Worm (Caenorhabditis elegans) whole organism, L2 larva: ENCODE results near the gene T10G3.8.

Source experiments
- C34F6.9 ChIP-seq: fragments of 150-350 bp; optimal IDR thresholded peaks from 2 replicates; lab custom pipeline; 2014; ENCODE audit warnings: missing biosample characterization, missing genetic modification characterization
- F13H6.1 ChIP-seq: sonication (generic microtip); optimal IDR thresholded peaks from 2 replicates; lab custom pipeline; 2016; ENCODE audit warnings: missing genetic modification characterization, missing compliant biosample characterization
- R02D3.7 ChIP-seq: fragments of 150-350 bp; optimal IDR thresholded peaks from 2 replicates; lab custom pipeline; 2014; ENCODE audit warnings: missing biosample characterization, missing genetic modification characterization
- ZK546.5 ChIP-seq: sonication (generic microtip); optimal IDR thresholded peaks from 2 replicates; lab custom pipeline; 2017; ENCODE audit warnings: missing biosample characterization, missing genetic modification characterization
- alr-1 ChIP-seq: fragments of 150-350 bp; optimal IDR thresholded peaks from 2 replicates; lab custom pipeline; 2014; ENCODE audit warnings: missing biosample characterization, missing genetic modification characterization
- aly-2 ChIP-seq: fragments of 150-350 bp; optimal IDR thresholded peaks from 2 replicates; lab custom pipeline; 2014; ENCODE audit warnings: missing biosample characterization, missing genetic modification characterization
- ama-1 ChIP-seq: fragments of 150-350 bp; optimal IDR thresholded peaks from 2 replicates; lab custom pipeline; 2018; ENCODE audit warnings: inconsistent platforms
- blmp-1 ChIP-seq: sonication (generic microtip); optimal IDR thresholded peaks from 2 replicates; lab custom pipeline; 2017; ENCODE audit warnings: missing genetic modification characterization, mild to moderate bottlenecking, missing compliant biosample characterization, antibody characterized with exemption, moderate library complexity; ENCODE audit not compliant: insufficient read depth
- ceh-16 ChIP-seq: fragments of 150-350 bp; optimal IDR thresholded peaks from 2 replicates; lab custom pipeline; 2014; ENCODE audit warnings: missing biosample characterization, missing genetic modification characterization
- ceh-82 ChIP-seq: fragments of 150-350 bp; optimal IDR thresholded peaks from 2 replicates; lab custom pipeline; 2014; ENCODE audit warnings: missing biosample characterization, missing genetic modification characterization
- crh-2 ChIP-seq: sonication (generic microtip); optimal IDR thresholded peaks from 2 replicates; lab custom pipeline; 2017; ENCODE audit warnings: missing biosample characterization, missing genetic modification characterization
- dmd-4 ChIP-seq: sonication (generic microtip); optimal IDR thresholded peaks from 2 replicates; lab custom pipeline; 2017; ENCODE audit warnings: missing biosample characterization, missing genetic modification characterization
- egl-27 ChIP-seq: sonication (generic microtip); optimal IDR thresholded peaks from 3 replicates; lab custom pipeline; 2017; ENCODE audit warnings: missing biosample characterization, missing genetic modification reagents, missing genetic modification characterization
- elt-1 ChIP-seq: fragments of 150-350 bp; optimal IDR thresholded peaks from 2 replicates; lab custom pipeline; 2014; ENCODE audit warnings: missing biosample characterization, missing genetic modification characterization
- elt-3 ChIP-seq: sonication (generic microtip); optimal IDR thresholded peaks from 2 replicates; lab custom pipeline; 2017; ENCODE audit warnings: missing biosample characterization, missing genetic modification characterization
- fos-1 ChIP-seq: fragments of 150-350 bp; optimal IDR thresholded peaks from 2 replicates; lab custom pipeline; 2014; ENCODE audit warnings: missing biosample characterization, missing genetic modification characterization
- gmeb-1 ChIP-seq: fragments of 150-350 bp; optimal IDR thresholded peaks from 2 replicates; lab custom pipeline; 2014; ENCODE audit warnings: missing biosample characterization, missing genetic modification characterization
- lin-11 ChIP-seq: fragments of 150-350 bp; sonication (generic microtip); optimal IDR thresholded peaks from 2 replicates; lab custom pipeline; 2014; ENCODE audit warnings: missing biosample characterization, missing genetic modification characterization, inconsistent platforms, mixed read lengths
- lin-13 ChIP-seq: fragments of 150-350 bp; optimal IDR thresholded peaks from 2 replicates; lab custom pipeline; 2014; ENCODE audit warnings: missing biosample characterization, missing genetic modification reagents, missing genetic modification characterization
- lin-39 ChIP-seq: fragments of 150-350 bp; optimal IDR thresholded peaks from 2 replicates; lab custom pipeline; 2014; ENCODE audit warnings: missing biosample characterization, missing genetic modification reagents, missing genetic modification characterization
- lsy-2 ChIP-seq, 2 experiments: fragments of 150-350 bp in 1 of 2; sonication (generic microtip) in 1 of 2; optimal IDR thresholded peaks; 2 replicates each; lab custom pipeline; 2014 to 2017; ENCODE audit warnings: missing biosample characterization in 2 of 2, missing genetic modification characterization in 2 of 2
- mab-5 ChIP-seq: fragments of 150-350 bp; optimal IDR thresholded peaks from 2 replicates; lab custom pipeline; 2014; ENCODE audit warnings: missing biosample characterization, missing genetic modification characterization
- mbf-1 ChIP-seq: sonication (generic microtip); optimal IDR thresholded peaks from 2 replicates; lab custom pipeline; 2017; ENCODE audit warnings: missing biosample characterization, missing genetic modification characterization
- mdl-1 ChIP-seq, 2 experiments: fragments of 150-350 bp in 1 of 2; sonication (generic microtip) in 1 of 2; optimal IDR thresholded peaks; 2 replicates each; lab custom pipeline; 2017; ENCODE audit warnings: missing biosample characterization in 2 of 2, missing genetic modification characterization in 2 of 2
- nhr-11 ChIP-seq: fragments of 150-350 bp; optimal IDR thresholded peaks from 2 replicates; lab custom pipeline; 2014; ENCODE audit warnings: missing biosample characterization, missing genetic modification characterization
- nhr-12 ChIP-seq: fragments of 150-350 bp; optimal IDR thresholded peaks from 2 replicates; lab custom pipeline; 2014; ENCODE audit warnings: missing biosample characterization, missing genetic modification characterization
- nhr-129 ChIP-seq: fragments of 150-350 bp; optimal IDR thresholded peaks from 2 replicates; lab custom pipeline; 2014; ENCODE audit warnings: missing biosample characterization, missing genetic modification characterization
- nhr-21 ChIP-seq: fragments of 150-350 bp; optimal IDR thresholded peaks from 2 replicates; lab custom pipeline; 2014; ENCODE audit warnings: missing biosample characterization, missing genetic modification characterization
- nhr-237 ChIP-seq: fragments of 150-350 bp; optimal IDR thresholded peaks from 2 replicates; lab custom pipeline; 2014; ENCODE audit warnings: missing biosample characterization, missing genetic modification characterization
- nhr-25 ChIP-seq: fragments of 150-350 bp; sonication (generic microtip); optimal IDR thresholded peaks from 3 replicates; lab custom pipeline; 2014; ENCODE audit warnings: missing biosample characterization, missing genetic modification characterization
- nhr-6 ChIP-seq: fragments of 150-350 bp; optimal IDR thresholded peaks from 2 replicates; lab custom pipeline; 2014; ENCODE audit warnings: missing biosample characterization, missing genetic modification characterization
- nhr-77 ChIP-seq: fragments of 150-350 bp; optimal IDR thresholded peaks from 2 replicates; lab custom pipeline; 2014; ENCODE audit warnings: missing biosample characterization, missing genetic modification characterization
- peb-1 ChIP-seq: fragments of 150-350 bp; optimal IDR thresholded peaks from 2 replicates; lab custom pipeline; 2014; ENCODE audit warnings: missing biosample characterization, missing genetic modification characterization
- sem-4 ChIP-seq: fragments of 150-350 bp; optimal IDR thresholded peaks from 2 replicates; lab custom pipeline; 2014; ENCODE audit warnings: missing biosample characterization, missing genetic modification reagents, missing genetic modification characterization
- skn-1 ChIP-seq: sonication (generic microtip); optimal IDR thresholded peaks from 2 replicates; lab custom pipeline; 2017; ENCODE audit warnings: missing biosample characterization, missing genetic modification characterization
- sma-3 ChIP-seq: sonication (generic microtip); optimal IDR thresholded peaks from 2 replicates; lab custom pipeline; 2016; ENCODE audit warnings: missing genetic modification reagents, missing genetic modification characterization, missing compliant biosample characterization
- sma-9 ChIP-seq, 2 experiments: fragments of 150-350 bp in 1 of 2; sonication (generic microtip) in 1 of 2; optimal IDR thresholded peaks; 2 replicates each; lab custom pipeline; 2014 to 2016; ENCODE audit warnings: missing genetic modification characterization in 2 of 2, mild to moderate bottlenecking in 1 of 2, missing biosample characterization in 1 of 2, missing compliant biosample characterization in 1 of 2, missing genetic modification reagents in 1 of 2, moderate library complexity in 1 of 2
- snpc-4 ChIP-seq: fragments of 150-350 bp; optimal IDR thresholded peaks from 2 replicates; lab custom pipeline; 2014; ENCODE audit warnings: missing biosample characterization, missing genetic modification characterization
- unc-39 ChIP-seq: fragments of 150-350 bp; optimal IDR thresholded peaks from 2 replicates; lab custom pipeline; 2014; ENCODE audit warnings: missing biosample characterization, missing genetic modification characterization
- unc-55 ChIP-seq: fragments of 150-350 bp; sonication (generic microtip); optimal IDR thresholded peaks from 3 replicates; lab custom pipeline; 2014; ENCODE audit warnings: missing biosample characterization, missing genetic modification reagents, missing genetic modification characterization
- unc-62 ChIP-seq: fragments of 150-350 bp; optimal IDR thresholded peaks from 2 replicates; lab custom pipeline; 2014; ENCODE audit warnings: missing biosample characterization, missing genetic modification reagents, missing genetic modification characterization
- zag-1 ChIP-seq: fragments of 150-350 bp; optimal IDR thresholded peaks from 2 replicates; lab custom pipeline; 2014; ENCODE audit warnings: missing biosample characterization, missing genetic modification characterization
- ztf-1 ChIP-seq: fragments of 200-800 bp; sonication (Bioruptor generic); conservative IDR thresholded peaks from 2 replicates; pipeline ENCODE4 v1.3.6; 2022; ENCODE audit warnings: missing genetic modification characterization, missing compliant biosample characterization
- ztf-11 ChIP-seq: sonication (generic microtip); optimal IDR thresholded peaks from 2 replicates; lab custom pipeline; 2017; ENCODE audit warnings: missing biosample characterization, missing genetic modification characterization
- ztf-4 ChIP-seq: fragments of 150-350 bp; optimal IDR thresholded peaks from 2 replicates; lab custom pipeline; 2014; ENCODE audit warnings: missing biosample characterization, missing genetic modification characterization

The T10G3.8 gene

DNA sequence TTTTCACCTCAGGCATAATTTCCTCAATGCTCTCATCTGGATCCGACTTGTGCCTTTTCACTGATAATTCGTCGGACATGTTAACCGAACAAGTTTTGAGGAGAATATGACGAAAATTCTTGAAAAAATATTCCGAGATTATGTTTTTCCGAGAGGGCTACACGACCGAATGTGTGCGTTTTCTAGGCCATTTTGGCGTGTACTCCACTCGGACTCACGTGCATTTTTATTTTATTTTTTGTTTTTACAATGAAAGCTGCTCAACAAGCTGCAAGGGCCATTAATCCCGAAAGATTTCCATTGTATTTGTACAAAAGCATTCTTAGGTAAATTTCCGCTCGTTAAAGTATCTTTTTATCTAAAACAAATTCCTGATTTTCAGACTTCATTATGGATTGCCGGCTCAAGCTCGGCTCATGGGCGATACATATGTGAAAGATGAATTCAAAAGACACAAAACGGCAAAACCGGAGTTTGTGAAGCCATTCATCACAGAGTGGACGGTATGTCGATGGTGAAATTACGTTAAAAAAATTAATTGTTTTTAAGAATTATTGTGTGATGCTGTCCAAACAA lies 8.0 kb downstream of the T10G3.8 start, which contains the start of the genes F25H9.6 and F25H9.7 (continued):
- TF ChIP-seq F13H6.1 (tag; lab: Kevin White, UChicago) (peak; percentile 86), mbf-1 (no peak), lsy-2 (tag; optimal IDR thresholded peaks at IDR 0.05; lab: Kevin White, UChicago) (peak; percentile 72 to 89), peb-1 (tag; lab: Kevin White, UChicago) (no peak), gmeb-1 (peak; percentile 79), nhr-11 (tag; lab: Kevin White, UChicago) (no peak), snpc-4 (tag; lab: Kevin White, UChicago) (peak; percentile 53), aly-2 (tag; lab: Kevin White, UChicago) (no peak), nhr-12 (no peak), crh-2 (tag; lab: Kevin White, UChicago) (peak; percentile 84), ama-1 (lab: Kevin White, UChicago) (peak; percentile 9), R02D3.7 (tag; lab: Kevin White, UChicago) (no peak), C34F6.9 (tag; lab: Kevin White, UChicago) (peak; percentile 92), ceh-16 (tag; lab: Kevin White, UChicago) (no peak), elt-3 (tag; lab: Kevin White, UChicago) (no peak), elt-1 (no peak), sma-9 (GFP tag; optimal IDR thresholded peaks at IDR 0.05; lab: Kevin White, UChicago) (peak; percentile 94), sma-9 (tag; optimal IDR thresholded peaks at IDR 0.05; lab: Kevin White, UChicago) (no peak)

DNA sequence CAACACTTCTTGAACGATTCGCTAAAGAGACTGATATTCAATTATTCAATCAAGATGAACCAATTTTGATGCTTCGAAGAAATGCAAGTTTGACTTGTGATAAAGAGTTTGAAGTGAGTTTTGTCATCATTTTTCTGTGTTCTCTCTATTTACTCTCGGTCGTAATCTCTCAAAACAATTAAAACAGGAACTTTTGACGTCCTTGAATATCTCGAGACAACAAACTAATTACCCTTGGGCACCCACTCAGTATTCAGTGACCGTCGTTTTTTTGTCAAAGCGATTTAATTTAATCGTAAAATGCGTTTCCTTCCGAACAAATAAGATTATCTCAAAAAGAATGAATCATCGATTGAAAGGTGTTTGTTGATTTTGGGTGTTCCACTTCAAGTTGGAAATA lies 12.1 kb downstream of the T10G3.8 start:
- no peak for TF ChIP-seq C34F6.9 (tag; lab: Kevin White, UChicago)
- TF ChIP-seq F13H6.1 (tag; lab: Kevin White, UChicago) = no peak
- TF ChIP-seq skn-1 = peak; percentile 69
- TF ChIP-seq egl-27 (tag; lab: Kevin White, UChicago) = no peak
- TF ChIP-seq zag-1 = no peak
- no peak for TF ChIP-seq lsy-2 (tag; optimal IDR thresholded peaks at IDR 0.05; lab: Kevin White, UChicago)
- TF ChIP-seq nhr-77 (tag; lab: Kevin White, UChicago) = no peak
- no peak for TF ChIP-seq unc-55 (GFP tag; lab: Kevin White, UChicago)
- peak; percentile 34 for TF ChIP-seq ama-1 (lab: Kevin White, UChicago)
- TF ChIP-seq elt-3 (tag; lab: Kevin White, UChicago) = no peak
- TF ChIP-seq ztf-4 (tag; lab: Kevin White, UChicago) = peak; percentile 1
- TF ChIP-seq nhr-129 = no peak
- no peak for TF ChIP-seq ZK546.5 (tag; lab: Kevin White, UChicago)
- no peak for TF ChIP-seq alr-1 (tag; lab: Kevin White, UChicago)
- no peak for TF ChIP-seq fos-1 (tag; lab: Kevin White, UChicago)
- TF ChIP-seq dmd-4 (tag; lab: Kevin White, UChicago) = no peak
- TF ChIP-seq ceh-82 (tag; lab: Kevin White, UChicago) = no peak
- TF ChIP-seq gmeb-1 = no peak
- peak; percentile 24 for TF ChIP-seq sma-3 (GFP tag; lab: Kevin White, UChicago)
- TF ChIP-seq mbf-1 = no peak
- no peak for TF ChIP-seq snpc-4 (tag; lab: Kevin White, UChicago)
- TF ChIP-seq lin-13 = no peak
- TF ChIP-seq lin-11 (tag; lab: Kevin White, UChicago) = no peak
- TF ChIP-seq ztf-1 (GFP tag; lab: Robert Waterston, UW) = no peak
- TF ChIP-seq unc-62 (GFP tag; lab: Kevin White, UChicago) = no peak
- TF ChIP-seq R02D3.7 (tag; lab: Kevin White, UChicago) = no peak
- no peak for TF ChIP-seq lin-39 (tag; lab: Kevin White, UChicago)
- TF ChIP-seq aly-2 (tag; lab: Kevin White, UChicago) = no peak
- TF ChIP-seq mab-5 (tag; lab: Kevin White, UChicago) = no peak
- no peak for TF ChIP-seq nhr-12
- TF ChIP-seq nhr-21 (tag; lab: Kevin White, UChicago) = no peak
- TF ChIP-seq mdl-1 (tag; optimal IDR thresholded peaks at IDR 0.05; lab: Kevin White, UChicago) = no peak
- no peak for TF ChIP-seq sem-4
- TF ChIP-seq nhr-25 (tag; lab: Kevin White, UChicago) = peak; percentile 69
- TF ChIP-seq nhr-11 (tag; lab: Kevin White, UChicago) = no peak
- no peak for TF ChIP-seq elt-1
- no peak for TF ChIP-seq unc-39
- peak; percentile 3 for TF ChIP-seq sma-9 (GFP tag; optimal IDR thresholded peaks at IDR 0.05; lab: Kevin White, UChicago)
- no peak for TF ChIP-seq sma-9 (tag; optimal IDR thresholded peaks at IDR 0.05; lab: Kevin White, UChicago)
- TF ChIP-seq ztf-11 (tag; lab: Kevin White, UChicago) = no peak
- TF ChIP-seq nhr-6 (tag; lab: Kevin White, UChicago) = no peak
- TF ChIP-seq crh-2 (tag; lab: Kevin White, UChicago) = peak; percentile 1
- no peak for TF ChIP-seq blmp-1
- no peak for TF ChIP-seq nhr-237 (tag; lab: Kevin White, UChicago)
- TF ChIP-seq ceh-16 (tag; lab: Kevin White, UChicago) = no peak
- no peak for TF ChIP-seq peb-1 (tag; lab: Kevin White, UChicago)
- TF ChIP-seq, all 48 proteins: peak for 7
